Fruit fly (Drosophila melanogaster) whole organism, embryonic: ENCODE data around the gene CG42307.
A peak's percentile ranks its signal among the peaks of the same experiment; 100 is the strongest.

Experiments
- BtbVII ChIP-seq: fragments of 200-800 bp; sonication (Bioruptor generic); optimal IDR thresholded peaks from 3 replicates; lab custom pipeline; 2017; ENCODE audit warnings: missing biosample characterization, mild to moderate bottlenecking, missing genetic modification characterization
- C15 ChIP-seq: fragments of 200-800 bp; sonication (Bioruptor generic); IDR thresholded peaks from 3 replicates; pipeline ENCODE4 v1.3.6; 2022; ENCODE audit warnings: missing biosample characterization, missing genetic modification characterization
- CG10274 ChIP-seq: fragments of 200-800 bp; sonication (Bioruptor generic); optimal IDR thresholded peaks from 3 replicates; lab custom pipeline; 2017; ENCODE audit warnings: missing biosample characterization, mild to moderate bottlenecking, missing genetic modification characterization
- CG11247 ChIP-seq: fragments of 200-800 bp; sonication (Bioruptor generic); IDR thresholded peaks from 2 replicates; pipeline ENCODE4 v1.3.6; 2022; ENCODE audit warnings: missing biosample characterization, missing genetic modification characterization
- CG11456 ChIP-seq: fragments of 200-800 bp; sonication (Bioruptor generic); IDR thresholded peaks from 3 replicates; pipeline ENCODE4 v1.3.6; 2022; ENCODE audit warnings: missing biosample characterization, missing genetic modification characterization
- CG14667 ChIP-seq: fragments of 200-800 bp; sonication (Bioruptor generic); IDR thresholded peaks from 2 replicates; pipeline ENCODE4 v1.3.6; 2022; ENCODE audit warnings: missing biosample characterization, missing genetic modification characterization
- CG17385 ChIP-seq: fragments of 200-800 bp; sonication (Bioruptor generic); optimal IDR thresholded peaks from 3 replicates; lab custom pipeline; 2018; ENCODE audit warnings: missing biosample characterization, mild to moderate bottlenecking, missing genetic modification characterization
- CG1832 ChIP-seq: fragments of 200-800 bp; sonication (Bioruptor generic); optimal IDR thresholded peaks from 2 replicates; lab custom pipeline; 2017; ENCODE audit warnings: missing biosample characterization, mild to moderate bottlenecking, missing genetic modification characterization, inconsistent platforms
- CG2129 ChIP-seq: fragments of 200-800 bp; sonication (Bioruptor generic); IDR thresholded peaks from 2 replicates; pipeline ENCODE4 v1.3.6; 2022; ENCODE audit warnings: missing biosample characterization, missing genetic modification characterization; ENCODE audit not compliant: partially characterized antibody
- CG32532 ChIP-seq: fragments of 200-800 bp; sonication (Bioruptor generic); IDR thresholded peaks from 2 replicates; pipeline ENCODE4 v1.3.6; 2022; ENCODE audit warnings: missing biosample characterization, missing genetic modification characterization
- CG34224 ChIP-seq: fragments of 200-800 bp; sonication (Bioruptor generic); IDR thresholded peaks from 3 replicates; pipeline ENCODE4 v1.3.6; 2022; ENCODE audit warnings: missing biosample characterization, missing genetic modification characterization; ENCODE audit not compliant: partially characterized antibody
- CG5180 ChIP-seq: fragments of 200-800 bp; sonication (Bioruptor generic); optimal IDR thresholded peaks from 3 replicates; lab custom pipeline; 2017; ENCODE audit warnings: missing biosample characterization, missing genetic modification characterization, mild to moderate bottlenecking, moderate library complexity, missing genetic modification reagents
- CG6683 ChIP-seq: fragments of 200-800 bp; sonication (Bioruptor generic); optimal IDR thresholded peaks from 2 replicates; lab custom pipeline; 2017; ENCODE audit warnings: missing biosample characterization, mild to moderate bottlenecking, missing genetic modification characterization, missing genetic modification reagents
- CG8765 ChIP-seq: fragments of 200-800 bp; sonication (Bioruptor generic); IDR thresholded peaks from 2 replicates; pipeline ENCODE4 v1.3.6; 2022; ENCODE audit warnings: missing biosample characterization, missing genetic modification characterization
- CG8924 ChIP-seq: fragments of 200-800 bp; optimal IDR thresholded peaks from 3 replicates; lab custom pipeline; 2019; ENCODE audit warnings: missing biosample characterization, mild to moderate bottlenecking, missing genetic modification characterization, moderate library complexity
- CG9609 ChIP-seq: fragments of 200-800 bp; sonication (Bioruptor generic); optimal IDR thresholded peaks from 3 replicates; lab custom pipeline; 2016; ENCODE audit warnings: missing biosample characterization, missing genetic modification characterization
- CHES-1-like ChIP-seq: fragments of 200-800 bp; sonication (Bioruptor generic); optimal IDR thresholded peaks from 2 replicates; lab custom pipeline; 2016; ENCODE audit warnings: missing biosample characterization, missing genetic modification characterization
- Chrac-16 ChIP-seq: fragments of 200-800 bp; sonication (Bioruptor generic); optimal IDR thresholded peaks from 3 replicates; lab custom pipeline; 2016; ENCODE audit warnings: missing biosample characterization, missing genetic modification characterization
- Dek ChIP-seq: fragments of 200-800 bp; sonication (Bioruptor generic); optimal IDR thresholded peaks from 3 replicates; lab custom pipeline; 2019; ENCODE audit warnings: missing biosample characterization, mild to moderate bottlenecking, missing genetic modification characterization, moderate library complexity
- Dip2 ChIP-seq: fragments of 200-800 bp; sonication (Bioruptor generic); IDR thresholded peaks from 2 replicates; pipeline ENCODE4 v1.3.6; 2022; ENCODE audit warnings: missing biosample characterization, missing genetic modification characterization
- Dip3 ChIP-seq: fragments of 200-800 bp; sonication (Bioruptor generic); optimal IDR thresholded peaks from 3 replicates; lab custom pipeline; 2016; ENCODE audit warnings: missing biosample characterization, missing genetic modification characterization
- Doc2 ChIP-seq: fragments of 200-800 bp; sonication (Bioruptor generic); IDR thresholded peaks from 2 replicates; pipeline ENCODE4 v1.3.6; 2022; ENCODE audit warnings: missing biosample characterization, missing genetic modification characterization
- ERR ChIP-seq: fragments of 200-800 bp; sonication (Bioruptor generic); optimal IDR thresholded peaks from 2 replicates; lab custom pipeline; 2016; ENCODE audit warnings: missing biosample characterization, missing genetic modification characterization
- Hsf ChIP-seq: fragments of 200-800 bp; sonication (Bioruptor generic); optimal IDR thresholded peaks from 3 replicates; lab custom pipeline; 2016; ENCODE audit warnings: missing biosample characterization, missing genetic modification characterization
- Kr ChIP-seq: fragments of 200-800 bp; sonication (Bioruptor generic); optimal IDR thresholded peaks from 2 replicates; lab custom pipeline; 2017; ENCODE audit warnings: missing biosample characterization, mild to moderate bottlenecking, missing genetic modification characterization
- Max ChIP-seq: fragments of 200-800 bp; sonication (Bioruptor generic); optimal IDR thresholded peaks from 2 replicates; lab custom pipeline; 2016; ENCODE audit warnings: missing biosample characterization, mild to moderate bottlenecking, missing genetic modification characterization
- Myb ChIP-seq: fragments of 200-800 bp; sonication (Bioruptor generic); optimal IDR thresholded peaks from 2 replicates; lab custom pipeline; 2016; ENCODE audit warnings: missing biosample characterization, missing genetic modification characterization
- Sox100B ChIP-seq: fragments of 200-800 bp; sonication (Bioruptor generic); optimal IDR thresholded peaks from 3 replicates; lab custom pipeline; 2018; ENCODE audit warnings: missing biosample characterization, mild to moderate bottlenecking, missing genetic modification characterization
- chn ChIP-seq: fragments of 200-800 bp; sonication (Bioruptor generic); optimal IDR thresholded peaks from 2 replicates; lab custom pipeline; 2016; ENCODE audit warnings: missing biosample characterization, missing genetic modification characterization
- crp ChIP-seq, 2 experiments: fragments of 200-800 bp; sonication (Bioruptor generic); optimal IDR thresholded peaks; 2 replicates in 1 of 2; 3 replicates in 1 of 2; lab custom pipeline; 2017; ENCODE audit warnings: missing biosample characterization in 2 of 2, missing genetic modification characterization in 2 of 2, mild to moderate bottlenecking in 1 of 2, moderate library complexity in 1 of 2
- dan ChIP-seq: fragments of 200-800 bp; sonication (Bioruptor generic); IDR thresholded peaks from 2 replicates; pipeline ENCODE4 v1.3.6; 2022; ENCODE audit warnings: missing biosample characterization, missing genetic modification characterization
- fru ChIP-seq: fragments of >200 bp; optimal IDR thresholded peaks from 2 replicates; lab custom pipeline; 2017
- gcm2 ChIP-seq: fragments of 200-800 bp; sonication (Bioruptor generic); optimal IDR thresholded peaks from 2 replicates; lab custom pipeline; 2016; ENCODE audit warnings: missing biosample characterization, missing genetic modification characterization
- inv ChIP-seq: fragments of 200-800 bp; sonication (Bioruptor generic); IDR thresholded peaks from 2 replicates; pipeline ENCODE4 v1.3.6; 2022; ENCODE audit warnings: missing biosample characterization, missing genetic modification characterization; ENCODE audit not compliant: partially characterized antibody
- kay ChIP-seq: fragments of 200-800 bp; sonication (Bioruptor generic); optimal IDR thresholded peaks from 2 replicates; lab custom pipeline; 2016; ENCODE audit warnings: missing biosample characterization, missing genetic modification characterization
- odd ChIP-seq: fragments of 200-800 bp; sonication (Bioruptor generic); optimal IDR thresholded peaks from 2 replicates; lab custom pipeline; 2017; ENCODE audit warnings: missing biosample characterization, mild to moderate bottlenecking, missing genetic modification characterization
- peb ChIP-seq: fragments of 200-800 bp; sonication (Bioruptor generic); IDR thresholded peaks from 2 replicates; pipeline ENCODE4 v1.3.6; 2022; ENCODE audit warnings: missing biosample characterization, missing genetic modification characterization
- pfk ChIP-seq: fragments of 200-800 bp; sonication (Bioruptor generic); optimal IDR thresholded peaks from 2 replicates; lab custom pipeline; 2018; ENCODE audit warnings: missing biosample characterization, mild to moderate bottlenecking, missing genetic modification characterization, moderate library complexity
- psq ChIP-seq: fragments of 200-800 bp; sonication (Bioruptor generic); optimal IDR thresholded peaks from 2 replicates; lab custom pipeline; 2017; ENCODE audit warnings: missing biosample characterization, missing genetic modification characterization
- ranshi ChIP-seq: fragments of 200-800 bp; sonication (Bioruptor generic); IDR thresholded peaks from 2 replicates; pipeline ENCODE4 v1.3.6; 2022; ENCODE audit warnings: missing biosample characterization, missing genetic modification characterization
- sd ChIP-seq: fragments of 200-800 bp; sonication (Bioruptor generic); optimal IDR thresholded peaks from 3 replicates; lab custom pipeline; 2018; ENCODE audit warnings: missing biosample characterization, mild to moderate bottlenecking, missing genetic modification characterization, moderate library complexity
- slbo ChIP-seq: fragments of 200-800 bp; sonication (Bioruptor generic); IDR thresholded peaks from 2 replicates; pipeline ENCODE4 v1.3.6; 2022; ENCODE audit warnings: missing biosample characterization, missing genetic modification characterization
- slou ChIP-seq: fragments of 200-800 bp; sonication (Bioruptor generic); optimal IDR thresholded peaks from 3 replicates; lab custom pipeline; 2016; ENCODE audit warnings: missing biosample characterization, missing genetic modification characterization
- stwl ChIP-seq: fragments of 200-800 bp; sonication (Bioruptor generic); optimal IDR thresholded peaks from 3 replicates; lab custom pipeline; 2018; ENCODE audit warnings: missing biosample characterization, mild to moderate bottlenecking, missing genetic modification characterization, moderate library complexity
- sug ChIP-seq: fragments of 200-800 bp; optimal IDR thresholded peaks from 2 replicates; lab custom pipeline; 2019; ENCODE audit warnings: missing biosample characterization, mild to moderate bottlenecking, missing genetic modification characterization, moderate library complexity
- tap ChIP-seq: fragments of 200-800 bp; optimal IDR thresholded peaks from 3 replicates; lab custom pipeline; 2019; ENCODE audit warnings: missing biosample characterization, mild to moderate bottlenecking, missing genetic modification characterization, moderate library complexity
- tup ChIP-seq: fragments of 200-800 bp; sonication (Bioruptor generic); optimal IDR thresholded peaks from 2 replicates; lab custom pipeline; 2016; ENCODE audit warnings: missing biosample characterization, mild to moderate bottlenecking, missing genetic modification characterization, moderate library complexity
- tx ChIP-seq: fragments of 200-800 bp; sonication (Bioruptor generic); optimal IDR thresholded peaks from 2 replicates; lab custom pipeline; 2016; ENCODE audit warnings: missing biosample characterization, missing genetic modification characterization
- zen ChIP-seq: fragments of 200-800 bp; sonication (Bioruptor generic); optimal IDR thresholded peaks from 3 replicates; lab custom pipeline; 2018; ENCODE audit warnings: missing biosample characterization, mild to moderate bottlenecking, missing genetic modification characterization, moderate library complexity
- zf30C ChIP-seq: fragments of 200-800 bp; sonication (Bioruptor generic); optimal IDR thresholded peaks from 3 replicates; lab custom pipeline; 2018; ENCODE audit warnings: missing biosample characterization, mild to moderate bottlenecking, missing genetic modification characterization

The CG42307 gene

dm6 chr3L:7347984-7348631, 19.2 kb downstream of the CG42307 start, which contains the start of the genes Srp19 and qm (continued):
- TF ChIP-seq sd (peak; percentile 33), ranshi (GFP tag; lab: Robert Waterston, UW) (peak; percentile 18; the same call in 1 of the 2 replicates), CG1832 (GFP tag; lab: Kevin White, UChicago) (no peak), CG8924 (tag; lab: Kevin White, UChicago) (peak; percentile 46), CG2129 (GFP tag; lab: Robert Waterston, UW) (peak; percentile 59; the same call in 1 of the 2 replicates), inv (GFP tag; lab: Robert Waterston, UW) (peak; percentile 88), CG5180 (GFP tag; lab: Kevin White, UChicago) (no peak), Dek (tag; lab: Kevin White, UChicago) (peak; percentile 53), pfk (GFP tag; lab: Kevin White, UChicago) (no peak), odd (GFP tag; lab: Kevin White, UChicago) (peak; percentile 6), CG14667 (GFP tag; lab: Robert Waterston, UW) (peak; percentile 30; the same call in 1 of the 2 replicates), kay (GFP tag; lab: Kevin White, UChicago) (peak; percentile 54), peb (GFP tag; lab: Robert Waterston, UW) (no peak), tap (tag; lab: Kevin White, UChicago) (no peak), CG11456 (GFP tag; lab: Robert Waterston, UW) (0 out of 3 replicates have a peak, but pooled peaks have one; percentile 41), CG10274 (GFP tag; lab: Kevin White, UChicago) (no peak), CG11247 (GFP tag; lab: Robert Waterston, UW) (no peak; the same call in 1 of the 2 replicates), CG8765 (GFP tag; lab: Robert Waterston, UW) (no peak), C15 (GFP tag; lab: Robert Waterston, UW) (no peak), CHES-1-like (GFP tag; lab: Kevin White, UChicago) (peak; percentile 16), BtbVII (GFP tag; lab: Kevin White, UChicago) (peak; percentile 55), Dip2 (no peak), slbo (GFP tag; lab: Robert Waterston, UW) (peak; percentile 67; the same call in 1 of the 2 replicates), dan (no peak), crp (GFP tag; optimal IDR thresholded peaks at IDR 0.05; lab: Kevin White, UChicago) (no peak), CG9609 (GFP tag; lab: Kevin White, UChicago) (no peak), fru (lab: Kevin White, UChicago) (no peak), Dip3 (peak; percentile 6), CG17385 (GFP tag; lab: Kevin White, UChicago) (no peak), sug (tag; lab: Kevin White, UChicago) (peak; percentile 62), slou (peak; percentile 8), CG32532 (GFP tag; lab: Robert Waterston, UW) (peak; percentile 50), Hsf (GFP tag; lab: Kevin White, UChicago) (peak; percentile 56), Max (GFP tag; lab: Kevin White, UChicago) (peak; percentile 44), gcm2 (GFP tag; lab: Kevin White, UChicago) (no peak), Sox100B (GFP tag; lab: Kevin White, UChicago) (no peak), zen (tag; lab: Kevin White, UChicago) (peak; percentile 35), psq (GFP tag; lab: Kevin White, UChicago) (no peak), stwl (tag; lab: Kevin White, UChicago) (peak; percentile 20), ERR (GFP tag; lab: Kevin White, UChicago) (no peak), CG34224 (GFP tag; lab: Robert Waterston, UW) (peak; percentile 70), zf30C (GFP tag; lab: Kevin White, UChicago) (no peak), CG6683 (GFP tag; lab: Kevin White, UChicago) (no peak), Myb (peak; percentile 59), tx (GFP tag; lab: Kevin White, UChicago) (peak; percentile 27), tup (GFP tag; lab: Kevin White, UChicago) (no peak), Doc2 (no peak), Kr (no peak), Chrac-16 (peak; percentile 34), chn (peak; percentile 44)
